Worm (Caenorhabditis elegans) whole organism, L3 larva: ENCODE results near the gene grd-7.

Source experiments
- eor-1 ChIP-seq, 2 experiments: fragments of 150-350 bp; optimal IDR thresholded peaks; 2 replicates each; lab custom pipeline; 2014 to 2018; ENCODE audit warnings: missing biosample characterization in 2 of 2, missing genetic modification characterization in 2 of 2
- hmg-11 ChIP-seq: sonication (generic microtip); optimal IDR thresholded peaks from 2 replicates; lab custom pipeline; 2016; ENCODE audit warnings: missing genetic modification characterization, missing compliant biosample characterization
- nhr-11 ChIP-seq: fragments of 150-350 bp; optimal IDR thresholded peaks from 2 replicates; lab custom pipeline; 2014; ENCODE audit warnings: missing biosample characterization, missing genetic modification characterization
- nhr-237 ChIP-seq: fragments of 150-350 bp; optimal IDR thresholded peaks from 2 replicates; lab custom pipeline; 2014; ENCODE audit warnings: missing biosample characterization, missing genetic modification characterization
- nhr-77 ChIP-seq: fragments of 150-350 bp; optimal IDR thresholded peaks from 2 replicates; lab custom pipeline; 2014; ENCODE audit warnings: missing biosample characterization, missing genetic modification characterization

DNA sequence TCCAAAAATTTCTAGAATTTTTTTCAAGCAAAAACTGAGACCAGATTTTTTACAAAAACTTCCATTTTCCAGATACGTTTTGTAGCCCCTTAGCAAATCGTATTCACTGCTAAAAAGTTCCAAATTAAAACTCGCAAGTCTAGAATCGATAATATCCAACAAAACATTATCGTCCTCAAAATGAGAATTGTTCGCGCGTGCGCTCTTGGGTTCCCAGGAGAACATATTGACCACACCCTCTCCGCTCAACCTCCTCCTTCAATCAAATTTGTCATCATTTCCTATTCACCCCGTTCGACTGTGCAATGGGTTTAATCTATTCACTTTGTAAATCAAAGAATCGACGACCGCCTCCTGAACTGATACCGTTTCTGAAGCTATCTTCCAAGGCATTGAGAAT lies 42.6 kb upstream of the grd-7 start:
- TF ChIP-seq nhr-77 (tag; lab: Kevin White, UChicago): no peak
- TF ChIP-seq eor-1 (tag; optimal IDR thresholded peaks at IDR 0.05; lab: Kevin White, UChicago): no peak
- TF ChIP-seq nhr-11 (tag; lab: Kevin White, UChicago): no peak
- TF ChIP-seq nhr-237: no peak
- TF ChIP-seq hmg-11 (tag; lab: Kevin White, UChicago): no peak
